Worm (Caenorhabditis elegans): Measurements from ENCODE around the gene sad-1.

sad-1 gene

DNA sequence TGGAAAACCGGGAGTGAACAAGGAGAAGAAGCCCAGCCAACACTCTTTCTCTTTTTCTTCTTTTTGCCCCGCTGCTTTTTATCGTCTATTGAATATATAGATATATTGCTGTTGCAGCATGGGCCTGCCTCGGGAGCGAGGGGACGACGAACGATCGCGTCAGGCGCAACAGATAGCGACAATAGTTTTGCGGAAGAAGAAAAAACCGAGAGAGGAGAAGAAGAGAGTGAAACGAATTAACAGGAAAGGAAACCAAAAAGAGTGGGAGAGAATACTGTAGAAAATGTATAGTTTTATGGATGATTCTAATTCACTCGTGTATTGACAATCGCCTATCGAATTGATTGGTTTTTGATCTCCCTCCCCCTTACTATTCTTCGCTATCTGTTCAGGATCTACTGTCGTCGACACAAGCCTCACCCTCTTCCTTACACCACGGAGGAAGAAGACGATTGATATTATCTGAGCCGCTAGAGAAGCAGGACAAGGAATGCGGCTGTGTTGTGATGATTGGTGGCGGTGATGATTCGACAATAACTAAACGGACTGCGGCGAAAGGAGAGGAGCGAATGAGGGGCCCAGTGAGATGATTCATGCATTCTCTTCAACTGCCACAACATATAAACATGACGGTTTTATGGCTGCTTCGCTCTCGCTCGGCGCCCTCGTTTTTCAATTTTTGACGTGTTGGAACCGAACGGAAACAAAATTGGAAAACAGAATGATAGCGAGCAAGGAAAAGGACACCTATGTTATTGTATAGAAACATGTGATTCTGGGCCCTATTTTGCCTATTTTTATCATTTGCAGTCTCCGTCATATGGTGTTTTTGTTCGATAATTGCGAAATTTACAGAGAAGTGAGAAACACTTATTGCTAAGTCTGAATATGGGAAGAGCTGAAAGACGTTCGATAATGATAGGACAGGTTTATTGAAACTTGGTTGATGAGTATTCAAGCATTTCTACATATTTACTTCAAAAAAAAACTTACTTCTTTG, 26.1 kb upstream of the sad-1 start (continued):
- TF ChIP-seq lsy-2 (tag; optimal IDR thresholded peaks at IDR 0.05) (peak in 1 of 2 experiments; percentile 4), aly-2 (tag; optimal IDR thresholded peaks at IDR 0.05) (no peak), dve-1 (tag; optimal IDR thresholded peaks at IDR 0.05; ENCODE audit: insufficient read depth) (peak; percentile 44), Y5F2A.4 (GFP tag; optimal IDR thresholded peaks at IDR 0.05) (no peak), dmd-6 (GFP tag; IDR thresholded peaks at IDR 0.05) (peak; percentile 40), pqm-1 (tag; optimal IDR thresholded peaks at IDR 0.05) (peak; percentile 15), nhr-28 (tag; optimal IDR thresholded peaks at IDR 0.05) (peak; percentile 40), mxl-3 (GFP tag; optimal IDR thresholded peaks at IDR 0.05) (peak; percentile 10), aha-1 (tag) (peak; percentile 56), madf-5 (GFP tag; IDR thresholded peaks at IDR 0.05) (no peak), egl-27 (tag; optimal IDR thresholded peaks at IDR 0.05) (no peak), daf-12 (tag; optimal IDR thresholded peaks at IDR 0.05) (no peak)

DNA sequence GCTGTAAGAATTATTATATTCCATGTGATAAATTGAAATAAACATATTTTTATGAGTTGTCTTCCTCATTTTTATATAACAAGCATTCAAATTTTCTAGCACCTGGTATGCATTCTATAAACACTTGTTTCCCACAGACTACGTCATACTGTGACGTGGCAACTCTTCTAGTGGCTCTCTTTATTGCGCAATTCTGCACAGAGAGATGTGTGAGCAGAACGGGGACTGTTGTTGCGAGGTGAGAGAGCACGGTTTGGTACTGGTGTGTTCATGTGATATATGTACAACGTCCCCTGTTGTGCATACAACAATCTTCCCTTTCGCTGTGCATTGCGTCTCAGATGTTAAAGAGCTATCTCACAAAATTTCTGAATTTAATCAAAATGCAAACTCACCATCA, 24.6 kb upstream of the sad-1 start:
- TF ChIP-seq aha-1 (tag) (peak; percentile 67), F37D6.2 (tag; optimal IDR thresholded peaks at IDR 0.05) (no peak)

ce11 chrX:13518861-13519713, 18.6 kb upstream of the sad-1 start, which contains the start of the genes cdk-4 and F18H3.1:
cdk-4 (minus strand) TSS chrX:13518911.
F18H3.1 (plus strand) TSS chrX:13519663.
- no peak for TF ChIP-seq ceh-44 (GFP tag; IDR thresholded peaks at IDR 0.05)
- no peak; the same call in 1 of the 2 replicates for TF ChIP-seq hmg-1.1 (GFP tag; IDR thresholded peaks at IDR 0.05)
- TF ChIP-seq aly-2 (tag; optimal IDR thresholded peaks at IDR 0.05) = no peak
- TF ChIP-seq F44E2.7 (GFP tag; IDR thresholded peaks at IDR 0.05) = no peak
- no peak for TF ChIP-seq tag-97 (GFP tag; IDR thresholded peaks at IDR 0.05)
- no peak for TF ChIP-seq ctbp-1 (GFP tag; IDR thresholded peaks at IDR 0.05)
- no peak for TF ChIP-seq dve-1 (tag; optimal IDR thresholded peaks at IDR 0.05; ENCODE audit: insufficient read depth)
- TF ChIP-seq mdt-29 (GFP tag; IDR thresholded peaks at IDR 0.05) = no peak
- no peak for TF ChIP-seq nhr-10 (tag; optimal IDR thresholded peaks at IDR 0.05)
- no peak for TF ChIP-seq daf-16 (GFP tag; optimal IDR thresholded peaks at IDR 0.05)
- peak; percentile 39 for TF ChIP-seq daf-16 (tag; optimal IDR thresholded peaks at IDR 0.05)
- no peak for TF ChIP-seq egl-43 (GFP tag; IDR thresholded peaks at IDR 0.05)
- TF ChIP-seq ceh-28 (tag; optimal IDR thresholded peaks at IDR 0.05) = no peak
- peak in 1 of 2 experiments; percentile 16 for TF ChIP-seq hif-1 (tag; optimal IDR thresholded peaks at IDR 0.05)
- TF ChIP-seq attf-4 (tag; optimal IDR thresholded peaks at IDR 0.05) = no peak
- TF ChIP-seq ama-1 (optimal IDR thresholded peaks at IDR 0.05) = no peak
- peak; percentile 45; the same call in 1 of the 2 replicates for TF ChIP-seq set-16 (GFP tag; IDR thresholded peaks at IDR 0.05)
- TF ChIP-seq zip-11 (GFP tag; IDR thresholded peaks at IDR 0.05) = no peak
- TF ChIP-seq egl-27 (tag; optimal IDR thresholded peaks at IDR 0.05) = no peak
- no peak for TF ChIP-seq zfp-3 (GFP tag; conservative IDR thresholded peaks at IDR 0.05)
- TF ChIP-seq sdz-12 (GFP tag; optimal IDR thresholded peaks at IDR 0.05) = no peak
- TF ChIP-seq nhr-77 (tag; optimal IDR thresholded peaks at IDR 0.05) = no peak
- TF ChIP-seq unc-130 (GFP tag; optimal IDR thresholded peaks at IDR 0.05) = no peak
- TF ChIP-seq fkh-10 (GFP tag; optimal IDR thresholded peaks at IDR 0.05) = no peak
- TF ChIP-seq hlh-11 (tag; optimal IDR thresholded peaks at IDR 0.05) = peak; percentile 75
- no peak for TF ChIP-seq unc-39 (tag; optimal IDR thresholded peaks at IDR 0.05)
- no peak for TF ChIP-seq lim-7 (GFP tag; IDR thresholded peaks at IDR 0.05)
- TF ChIP-seq nhr-11 (tag; optimal IDR thresholded peaks at IDR 0.05) = peak; percentile 49
- no peak for TF ChIP-seq lin-39 (tag; optimal IDR thresholded peaks at IDR 0.05)
- peak; percentile 30 for TF ChIP-seq mep-1 (tag; optimal IDR thresholded peaks at IDR 0.05)
- TF ChIP-seq ztf-7 (tag; optimal IDR thresholded peaks at IDR 0.05) = no peak
- TF ChIP-seq lir-3 (tag; optimal IDR thresholded peaks at IDR 0.05) = no peak
- peak; percentile 43 for TF ChIP-seq mes-2 (tag; optimal IDR thresholded peaks at IDR 0.05; ENCODE audit: poor library complexity, severe bottlenecking)
- TF ChIP-seq pqm-1 (tag; optimal IDR thresholded peaks at IDR 0.05) = peak; percentile 4
- TF ChIP-seq F49E8.2 (tag; optimal IDR thresholded peaks at IDR 0.05; ENCODE audit: borderline replicate concordance) = no peak
